Fruit fly (Drosophila melanogaster) whole organism: ENCODE data around the gene Ir76a.

Experiments
- pan ChIP-seq: fragments of >200 bp; optimal IDR thresholded peaks from 2 replicates; lab custom pipeline; 2017
- psq ChIP-seq: fragments of >200 bp; optimal IDR thresholded peaks from 2 replicates; lab custom pipeline; 2017

dm6 chr3L:19817807-19818531 is 18.9 kb downstream of the Ir76a start, which contains the start of the genes Fibp and Deaf1:
- TF ChIP-seq psq (no peak), pan (no peak)
